Worm (Caenorhabditis elegans): ENCODE measurements around the gene cyp-13A4.

DNA sequence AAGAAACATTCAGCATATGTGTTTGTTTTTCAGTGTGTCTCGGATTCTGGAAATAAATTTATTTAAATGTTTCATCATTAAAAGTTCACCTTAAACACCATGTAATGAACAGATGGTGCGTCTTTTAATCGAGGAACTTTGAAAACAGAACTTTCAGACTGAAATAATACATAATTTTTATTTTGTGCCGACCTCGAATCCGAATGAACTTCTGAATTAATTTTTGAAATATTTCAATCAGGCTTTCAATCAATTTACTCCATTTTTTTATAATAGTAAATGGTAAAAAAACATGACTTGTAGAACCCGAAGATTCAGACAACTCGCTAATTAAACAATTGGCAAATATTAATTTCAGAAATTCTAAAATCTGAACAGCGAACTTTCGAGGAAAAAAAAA is 15.2 kb downstream of the cyp-13A4 start, which contains the start of gene T10B9.14:
- no peak for TF ChIP-seq dao-5 (tag; optimal IDR thresholded peaks at IDR 0.05)
- no peak for TF ChIP-seq W03F9.2 (tag; optimal IDR thresholded peaks at IDR 0.05)
